Fruit fly (Drosophila melanogaster): ENCODE measurements around the gene Try29F.

The Try29F gene

dm6 chr2L:8993650-8994441, 4.5 kb upstream of the Try29F start, which contains the start of gene CG17906:
Gene CG17906 (plus strand): TSS chr2L:8994391.
- no peak for TF ChIP-seq ttk (optimal IDR thresholded peaks at IDR 0.05)
- no peak for TF ChIP-seq Myc (optimal IDR thresholded peaks at IDR 0.05)
- no peak for TF ChIP-seq insv (optimal IDR thresholded peaks at IDR 0.05)

dm6 chr2L:8997285-8997684, 1.1 kb upstream of the Try29F start, which contains the start of the genes alien and CG18661:
Gene alien (minus strand): TSS chr2L:8997379.
Gene CG18661 (plus strand): TSS chr2L:8997605.
- TF ChIP-seq Sin3A (optimal IDR thresholded peaks at IDR 0.05), result no peak
- TF ChIP-seq psq (optimal IDR thresholded peaks at IDR 0.05), result no peak

- no peak for TF ChIP-seq Sin3A (optimal IDR thresholded peaks at IDR 0.05)
- no peak for TF ChIP-seq psq (optimal IDR thresholded peaks at IDR 0.05)
- no peak for TF ChIP-seq ttk (optimal IDR thresholded peaks at IDR 0.05)
- no peak for TF ChIP-seq Myc (optimal IDR thresholded peaks at IDR 0.05)
- TF ChIP-seq h (optimal IDR thresholded peaks at IDR 0.05), result no peak
- no peak for TF ChIP-seq insv (optimal IDR thresholded peaks at IDR 0.05)
Measured at dm6 chr2L:9010267-9010666, 11.9 kb downstream of the Try29F start, which contains the start of gene CG9568. Gene CG9568 (plus strand): TSS chr2L:9010583.

dm6 chr2L:9011543-9012238, 13.4 kb downstream of the Try29F start, which contains the start of gene CG13102:
Gene CG13102 (plus strand): TSS chr2L:9012188.
- TF ChIP-seq insv (optimal IDR thresholded peaks at IDR 0.05) (no peak), psq (optimal IDR thresholded peaks at IDR 0.05) (no peak), h (optimal IDR thresholded peaks at IDR 0.05) (no peak), Myc (optimal IDR thresholded peaks at IDR 0.05) (no peak), ttk (optimal IDR thresholded peaks at IDR 0.05) (no peak), Sin3A (optimal IDR thresholded peaks at IDR 0.05) (no peak)

- TF ChIP-seq Sin3A (optimal IDR thresholded peaks at IDR 0.05) (no peak), ttk (optimal IDR thresholded peaks at IDR 0.05) (no peak), insv (optimal IDR thresholded peaks at IDR 0.05) (no peak), psq (optimal IDR thresholded peaks at IDR 0.05) (no peak), Myc (optimal IDR thresholded peaks at IDR 0.05) (no peak), h (optimal IDR thresholded peaks at IDR 0.05) (no peak)
Measured at dm6 chr2L:9013968-9014367, 15.6 kb downstream of the Try29F start, which contains the start of gene Rcd-1r. Gene Rcd-1r (minus strand): TSS chr2L:9014068.

dm6 chr2L:9019438-9019837, 21.1 kb downstream of the Try29F start:
- TF ChIP-seq h (optimal IDR thresholded peaks at IDR 0.05) (no peak), ttk (optimal IDR thresholded peaks at IDR 0.05) (no peak), psq (optimal IDR thresholded peaks at IDR 0.05) (no peak), Myc (optimal IDR thresholded peaks at IDR 0.05) (no peak), insv (optimal IDR thresholded peaks at IDR 0.05) (no peak), Sin3A (optimal IDR thresholded peaks at IDR 0.05) (no peak)

dm6 chr2L:9026157-9026556, 27.8 kb downstream of the Try29F start:
- no peak for TF ChIP-seq Myc (optimal IDR thresholded peaks at IDR 0.05)
- no peak for TF ChIP-seq ttk (optimal IDR thresholded peaks at IDR 0.05)
- TF ChIP-seq h (optimal IDR thresholded peaks at IDR 0.05), result no peak
- TF ChIP-seq psq (optimal IDR thresholded peaks at IDR 0.05), result no peak

- TF ChIP-seq Myc (optimal IDR thresholded peaks at IDR 0.05) (no peak), Sin3A (optimal IDR thresholded peaks at IDR 0.05) (no peak), h (optimal IDR thresholded peaks at IDR 0.05) (no peak), insv (optimal IDR thresholded peaks at IDR 0.05) (no peak), ttk (optimal IDR thresholded peaks at IDR 0.05) (no peak)
Measured at dm6 chr2L:9031736-9032135, 33.4 kb downstream of the Try29F start, which contains the start of gene CG9582. Gene CG9582 (minus strand): TSS chr2L:9031836.

Data from Kc167 (cell line).